Worm (Caenorhabditis elegans) whole organism, young adult: ENCODE results near the gene Y54G2A.13.

Experiments
- B0019.2 ChIP-seq: fragments of 200-800 bp; sonication (Bioruptor generic); conservative IDR thresholded peaks from 2 replicates; pipeline ENCODE4 v1.3.6; 2022; ENCODE audit warnings: missing genetic modification reagents, missing genetic modification characterization, missing compliant biosample characterization
- B0035.1 ChIP-seq: sonication (generic microtip); optimal IDR thresholded peaks from 2 replicates; lab custom pipeline; 2016; ENCODE audit warnings: missing genetic modification characterization, mild to moderate bottlenecking, missing compliant biosample characterization, missing genotype, missing genetic modification reagents
- B0261.1 ChIP-seq: sonication (generic microtip); optimal IDR thresholded peaks from 2 replicates; lab custom pipeline; 2016; ENCODE audit warnings: mild to moderate bottlenecking, missing genetic modification characterization, moderate library complexity, missing compliant biosample characterization
- C06A6.2 ChIP-seq: fragments of 200-800 bp; sonication (Bioruptor generic); conservative IDR thresholded peaks from 2 replicates; pipeline ENCODE4 v1.3.6; 2022; ENCODE audit warnings: missing genetic modification characterization, missing compliant biosample characterization
- D2030.7 ChIP-seq: fragments of 200-800 bp; sonication (Bioruptor generic); IDR thresholded peaks from 2 replicates; pipeline ENCODE4 v1.3.6; 2022; ENCODE audit warnings: missing genetic modification reagents, missing genetic modification characterization, missing compliant biosample characterization
- F39B2.1 ChIP-seq: fragments of 200-800 bp; sonication (Bioruptor generic); IDR thresholded peaks from 2 replicates; pipeline ENCODE4 v1.3.6; 2022; ENCODE audit warnings: missing genetic modification reagents, missing genetic modification characterization, missing compliant biosample characterization
- F52B5.7 ChIP-seq: sonication (generic microtip); optimal IDR thresholded peaks from 2 replicates; lab custom pipeline; 2016; ENCODE audit warnings: mild to moderate bottlenecking, missing genetic modification characterization, missing compliant biosample characterization
- Y56A3A.18 ChIP-seq: fragments of 200-800 bp; sonication (Bioruptor generic); IDR thresholded peaks from 2 replicates; pipeline ENCODE4 v1.3.6; 2022; ENCODE audit warnings: missing genetic modification reagents, missing genetic modification characterization, missing compliant biosample characterization
- Y67H2A.10 ChIP-seq: fragments of 200-800 bp; sonication (Bioruptor generic); conservative IDR thresholded peaks from 2 replicates; pipeline ENCODE4 v1.3.6; 2022; ENCODE audit warnings: missing genetic modification reagents, missing genetic modification characterization, missing compliant biosample characterization
- Y79H2A.3 ChIP-seq: fragments of 200-800 bp; sonication (Bioruptor generic); conservative IDR thresholded peaks from 2 replicates; pipeline ENCODE4 v1.3.6; 2022; ENCODE audit warnings: missing genetic modification reagents, missing genetic modification characterization, missing compliant biosample characterization
- aptf-3 ChIP-seq: fragments of 200-800 bp; sonication (Bioruptor generic); IDR thresholded peaks from 2 replicates; pipeline ENCODE4 v1.3.6; 2022; ENCODE audit warnings: missing genetic modification characterization, missing compliant biosample characterization
- attf-3 ChIP-seq: fragments of 200-800 bp; sonication (Bioruptor generic); conservative IDR thresholded peaks from 2 replicates; pipeline ENCODE4 v1.3.6; 2022; ENCODE audit warnings: missing genetic modification reagents, missing genetic modification characterization, missing compliant biosample characterization
- bed-1 ChIP-seq: fragments of 200-800 bp; sonication (Bioruptor generic); IDR thresholded peaks from 2 replicates; pipeline ENCODE4 v1.3.6; 2022; ENCODE audit warnings: missing genetic modification reagents, missing genetic modification characterization, missing compliant biosample characterization
- ceh-58 ChIP-seq: fragments of 200-800 bp; sonication (Bioruptor generic); IDR thresholded peaks from 2 replicates; pipeline ENCODE4 v1.3.6; 2022; ENCODE audit warnings: missing genetic modification characterization, missing compliant biosample characterization
- chd-7 ChIP-seq: sonication (generic microtip); optimal IDR thresholded peaks from 2 replicates; lab custom pipeline; 2016; ENCODE audit warnings: mild to moderate bottlenecking, missing genetic modification characterization, moderate library complexity, missing compliant biosample characterization
- die-1 ChIP-seq: sonication (generic microtip); optimal IDR thresholded peaks from 2 replicates; lab custom pipeline; 2016; ENCODE audit warnings: missing genotype, mild to moderate bottlenecking, missing genetic modification characterization, missing compliant biosample characterization
- dox-1 ChIP-seq: fragments of 200-800 bp; sonication (Bioruptor generic); IDR thresholded peaks from 2 replicates; pipeline ENCODE4 v1.3.6; 2022; ENCODE audit warnings: missing genetic modification reagents, missing genetic modification characterization, missing compliant biosample characterization
- dpff-1 ChIP-seq: sonication (generic microtip); optimal IDR thresholded peaks from 2 replicates; lab custom pipeline; 2017; ENCODE audit warnings: mild to moderate bottlenecking, missing genetic modification characterization, missing compliant biosample characterization
- dpl-1 ChIP-seq: fragments of 150-350 bp; optimal IDR thresholded peaks from 2 replicates; lab custom pipeline; 2014; ENCODE audit warnings: missing biosample characterization, missing genetic modification reagents, missing genetic modification characterization
- efl-1 ChIP-seq: fragments of 150-350 bp; optimal IDR thresholded peaks from 2 replicates; lab custom pipeline; 2014; ENCODE audit warnings: missing biosample characterization, missing genetic modification reagents, missing genetic modification characterization
- egl-18 ChIP-seq: fragments of 200-800 bp; sonication (Bioruptor generic); IDR thresholded peaks from 2 replicates; pipeline ENCODE4 v1.3.6; 2022; ENCODE audit warnings: missing genetic modification reagents, missing genetic modification characterization, missing compliant biosample characterization
- egl-44 ChIP-seq: fragments of 200-800 bp; sonication (Bioruptor generic); IDR thresholded peaks from 2 replicates; pipeline ENCODE4 v1.3.6; 2022; ENCODE audit warnings: missing genetic modification reagents, missing genetic modification characterization, missing compliant biosample characterization
- him-1 ChIP-seq: sonication (generic microtip); optimal IDR thresholded peaks from 2 replicates; lab custom pipeline; 2016; ENCODE audit warnings: missing genotype, missing genetic modification reagents, missing genetic modification characterization, missing compliant biosample characterization
- hmg-1.2 ChIP-seq: fragments of 200-800 bp; sonication (Bioruptor generic); IDR thresholded peaks from 2 replicates; pipeline ENCODE4 v1.3.6; 2022; ENCODE audit warnings: missing genetic modification reagents, missing genetic modification characterization, missing compliant biosample characterization
- let-607 ChIP-seq, 2 experiments: fragments of 200-800 bp in 1 of 2; sonication (Bioruptor generic) in 1 of 2; sonication (generic microtip) in 1 of 2; optimal IDR thresholded peaks; 2 replicates each; lab custom pipeline; 2016 to 2018; ENCODE audit warnings: mild to moderate bottlenecking in 2 of 2, missing compliant biosample characterization in 2 of 2, missing genetic modification characterization in 2 of 2, moderate library complexity in 2 of 2, missing genotype in 1 of 2
- lin-35 ChIP-seq, 3 experiments: fragments of 150-350 bp in 2 of 3; sonication (generic microtip) in 1 of 3; optimal IDR thresholded peaks; 2 replicates each; lab custom pipeline; 2014 to 2018; ENCODE audit warnings: missing biosample characterization in 3 of 3, missing genetic modification characterization in 3 of 3, missing genetic modification reagents in 3 of 3
- lin-40 ChIP-seq: sonication (generic microtip); optimal IDR thresholded peaks from 2 replicates; lab custom pipeline; 2016; ENCODE audit warnings: missing genetic modification characterization, mild to moderate bottlenecking, missing compliant biosample characterization, missing genotype, missing genetic modification reagents
- madf-6 ChIP-seq: fragments of 200-800 bp; sonication (Bioruptor generic); IDR thresholded peaks from 2 replicates; pipeline ENCODE4 v1.3.6; 2022; ENCODE audit warnings: missing genetic modification reagents, missing genetic modification characterization, missing compliant biosample characterization
- madf-8 ChIP-seq: fragments of 200-800 bp; sonication (Bioruptor generic); conservative IDR thresholded peaks from 2 replicates; pipeline ENCODE4 v1.3.6; 2022; ENCODE audit warnings: missing genetic modification reagents, missing genetic modification characterization, missing compliant biosample characterization
- mcd-1 ChIP-seq: fragments of 200-800 bp; sonication (Bioruptor generic); IDR thresholded peaks from 2 replicates; pipeline ENCODE4 v1.3.6; 2022; ENCODE audit warnings: missing genetic modification reagents, missing genetic modification characterization, missing compliant biosample characterization
- nhr-90 ChIP-seq: sonication (generic microtip); optimal IDR thresholded peaks from 2 replicates; lab custom pipeline; 2016; ENCODE audit warnings: missing genotype, mild to moderate bottlenecking, missing genetic modification characterization, missing compliant biosample characterization
- pbrm-1 ChIP-seq: fragments of 200-800 bp; sonication (Bioruptor generic); IDR thresholded peaks from 2 replicates; pipeline ENCODE4 v1.3.6; 2022; ENCODE audit warnings: missing genetic modification reagents, missing genetic modification characterization, missing compliant biosample characterization
- rec-8 ChIP-seq, 2 experiments: sonication (generic microtip); optimal IDR thresholded peaks; 2 replicates each; lab custom pipeline; 2016; ENCODE audit warnings: mild to moderate bottlenecking in 2 of 2, missing genetic modification characterization in 2 of 2, missing genetic modification reagents in 2 of 2, missing genotype in 2 of 2, missing biosample characterization in 1 of 2, missing compliant biosample characterization in 1 of 2, moderate library complexity in 1 of 2
- repo-1 ChIP-seq: sonication (generic microtip); optimal IDR thresholded peaks from 2 replicates; lab custom pipeline; 2017; ENCODE audit warnings: mild to moderate bottlenecking, missing genetic modification characterization, missing compliant biosample characterization
- sdz-38 ChIP-seq: sonication (generic microtip); optimal IDR thresholded peaks from 2 replicates; lab custom pipeline; 2016; ENCODE audit warnings: missing genotype, missing genetic modification characterization, missing compliant biosample characterization
- snpc-4 ChIP-seq, 5 experiments: fragments of 150-350 bp in 1 of 5; sonication (generic microtip) in 4 of 5; optimal IDR thresholded peaks; 2 replicates each; lab custom pipeline; 2014 to 2018; ENCODE audit warnings: missing genetic modification characterization in 5 of 5, missing biosample characterization in 3 of 5, antibody characterized with exemption in 2 of 5, mild to moderate bottlenecking in 2 of 5, missing compliant biosample characterization in 2 of 5, missing genotype in 2 of 5, moderate library complexity in 2 of 5, missing genetic modification reagents in 1 of 5
- somi-1 ChIP-seq: fragments of 200-800 bp; sonication (Bioruptor generic); optimal IDR thresholded peaks from 2 replicates; lab custom pipeline; 2018; ENCODE audit warnings: mild to moderate bottlenecking, missing genetic modification characterization, missing compliant biosample characterization
- tbp1 ChIP-seq: fragments of 200-800 bp; sonication (Bioruptor generic); optimal IDR thresholded peaks from 2 replicates; lab custom pipeline; 2018; ENCODE audit warnings: mild to moderate bottlenecking, missing genetic modification characterization, missing compliant biosample characterization
- tbx-9 ChIP-seq: sonication (generic microtip); optimal IDR thresholded peaks from 2 replicates; lab custom pipeline; 2016; ENCODE audit warnings: borderline replicate concordance, missing genetic modification characterization, inconsistent platforms, missing compliant biosample characterization
- zfh-2 ChIP-seq: fragments of 200-800 bp; sonication (Bioruptor generic); conservative IDR thresholded peaks from 2 replicates; pipeline ENCODE4 v1.3.6; 2022; ENCODE audit warnings: missing genetic modification reagents, missing genetic modification characterization, missing compliant biosample characterization
- ztf-22 ChIP-seq: fragments of 200-800 bp; sonication (Bioruptor generic); optimal IDR thresholded peaks from 2 replicates; lab custom pipeline; 2018; ENCODE audit warnings: mild to moderate bottlenecking, missing genetic modification characterization, moderate library complexity, missing compliant biosample characterization
- ztf-3 ChIP-seq: fragments of 200-800 bp; sonication (Bioruptor generic); optimal IDR thresholded peaks from 2 replicates; lab custom pipeline; 2018; ENCODE audit warnings: mild to moderate bottlenecking, missing genetic modification characterization, missing compliant biosample characterization
- ztf-6 ChIP-seq: fragments of 200-800 bp; sonication (Bioruptor generic); IDR thresholded peaks from 2 replicates; pipeline ENCODE4 v1.3.6; 2022; ENCODE audit warnings: missing genetic modification reagents, missing genetic modification characterization, missing compliant biosample characterization

Y54G2A.13 gene

ce11 chrIV:2817038-2817437 lies 2.5 kb downstream of the Y54G2A.13 start:
- no peak for TF ChIP-seq madf-6 (GFP tag; lab: Robert Waterston, UW)
- TF ChIP-seq zfh-2 (GFP tag; lab: Robert Waterston, UW), result peak; percentile 79
- TF ChIP-seq dpff-1 (tag; lab: Kevin White, UChicago), result no peak
- TF ChIP-seq snpc-4 (GFP tag; optimal IDR thresholded peaks at IDR 0.05; lab: Kevin White, UChicago), result no peak
- TF ChIP-seq snpc-4 (tag; optimal IDR thresholded peaks at IDR 0.05; lab: Kevin White, UChicago), result peak in 2 of 4 experiments; percentile 65 to 88
- TF ChIP-seq chd-7 (tag; lab: Kevin White, UChicago), result peak; percentile 12
- TF ChIP-seq Y79H2A.3 (GFP tag; lab: Robert Waterston, UW), result no peak
- TF ChIP-seq C06A6.2 (GFP tag; lab: Robert Waterston, UW), result no peak

ce11 chrIV:2809208-2809607 lies 10.3 kb downstream of the Y54G2A.13 start, which contains the start of gene Y54G2A.76:
Y54G2A.76 (plus strand) TSS chrIV:2809410.
- TF ChIP-seq lin-40 (no peak), B0261.1 (tag; lab: Kevin White, UChicago) (no peak), F52B5.7 (tag; lab: Kevin White, UChicago) (no peak), lin-35 (GFP tag; optimal IDR thresholded peaks at IDR 0.05; lab: Kevin White, UChicago) (no peak)

- 0 out of 2 replicates have a peak, but pooled peaks have one; percentile 8 for TF ChIP-seq B0019.2 (GFP tag; lab: Robert Waterston, UW)
- peak; percentile 70 for TF ChIP-seq B0261.1 (tag; lab: Kevin White, UChicago)
- no peak for TF ChIP-seq madf-8 (GFP tag; lab: Robert Waterston, UW)
- TF ChIP-seq ztf-22, result no peak
- TF ChIP-seq somi-1, result no peak
- TF ChIP-seq lin-35 (GFP tag; optimal IDR thresholded peaks at IDR 0.05; lab: Kevin White, UChicago), result no peak
- no peak for TF ChIP-seq ztf-3 (GFP tag; lab: Kevin White, UChicago)
- peak; percentile 89 for TF ChIP-seq tbp1
- no peak for TF ChIP-seq aptf-3 (GFP tag; lab: Robert Waterston, UW)
- TF ChIP-seq dox-1, result peak; percentile 68
- TF ChIP-seq D2030.7 (GFP tag; lab: Robert Waterston, UW), result peak; percentile 62
- TF ChIP-seq attf-3 (GFP tag; lab: Robert Waterston, UW), result 0 out of 2 replicates have a peak, but pooled peaks have one; percentile 26
- TF ChIP-seq F52B5.7 (tag; lab: Kevin White, UChicago), result peak; percentile 4
- TF ChIP-seq F39B2.1 (GFP tag; lab: Robert Waterston, UW), result no peak
- TF ChIP-seq nhr-90 (tag; lab: Kevin White, UChicago), result peak; percentile 24
- 0 out of 2 replicates have a peak, but pooled peaks have one; percentile 27 for TF ChIP-seq pbrm-1 (GFP tag; lab: Robert Waterston, UW)
- no peak for TF ChIP-seq rec-8 (tag; optimal IDR thresholded peaks at IDR 0.05; lab: Kevin White, UChicago)
- no peak for TF ChIP-seq Y67H2A.10 (GFP tag; lab: Robert Waterston, UW)
- 0 out of 2 replicates have a peak, but pooled peaks have one; percentile 29 for TF ChIP-seq Y56A3A.18
- TF ChIP-seq ztf-6 (GFP tag; lab: Robert Waterston, UW), result no peak
- peak; percentile 60; the same call in 1 of the 2 replicates for TF ChIP-seq egl-44 (GFP tag; lab: Robert Waterston, UW)
- TF ChIP-seq bed-1 (GFP tag; lab: Robert Waterston, UW), result no peak
- no peak for TF ChIP-seq ceh-58 (GFP tag; lab: Robert Waterston, UW)
- peak in 1 of 2 experiments; percentile 10 for TF ChIP-seq let-607 (tag; optimal IDR thresholded peaks at IDR 0.05; lab: Kevin White, UChicago)
- no peak for TF ChIP-seq efl-1
- TF ChIP-seq B0035.1 (tag; lab: Kevin White, UChicago), result no peak
- no peak for TF ChIP-seq lin-40
- no peak for TF ChIP-seq repo-1 (tag; lab: Kevin White, UChicago)
- peak; percentile 17 for TF ChIP-seq chd-7 (tag; lab: Kevin White, UChicago)
- TF ChIP-seq egl-18, result no peak
- TF ChIP-seq mcd-1 (GFP tag; lab: Robert Waterston, UW), result peak; percentile 52; the same call in 1 of the 2 replicates
- no peak; the same call in 1 of the 2 replicates for TF ChIP-seq madf-6 (GFP tag; lab: Robert Waterston, UW)
- TF ChIP-seq die-1 (tag; lab: Kevin White, UChicago), result no peak
- no peak for TF ChIP-seq sdz-38 (tag; lab: Kevin White, UChicago)
- TF ChIP-seq dpl-1 (GFP tag; lab: Kevin White, UChicago), result no peak
- TF ChIP-seq him-1 (tag; lab: Kevin White, UChicago), result no peak
- no peak for TF ChIP-seq tbx-9 (tag; lab: Kevin White, UChicago)
- peak; percentile 59 for TF ChIP-seq hmg-1.2 (GFP tag; lab: Robert Waterston, UW)
Measured at ce11 chrIV:2808154-2808553, 11.4 kb downstream of the Y54G2A.13 start.
